Worm (Caenorhabditis elegans): ENCODE measurements around the gene aagr-1.
"Not testable (repeated sequence)": the region's sequence is repeated elsewhere in the genome, so short reads cannot be mapped to it uniquely, and the experiment has no call there.

Gene aagr-1

ce11 chrIV:8379278-8379677 lies 13.0 kb downstream of the aagr-1 start, which contains the start of gene nap-1:
nap-1 (minus strand) TSS chrIV:8379319.
- TF ChIP-seq dmd-4 (tag; optimal IDR thresholded peaks at IDR 0.05; ENCODE audit: borderline replicate concordance) (no peak), dve-1 (tag; optimal IDR thresholded peaks at IDR 0.05) (no peak), nfya-1 (tag; optimal IDR thresholded peaks at IDR 0.05) (peak; percentile 40), lim-6 (tag; optimal IDR thresholded peaks at IDR 0.05) (no peak), fkh-10 (GFP tag; optimal IDR thresholded peaks at IDR 0.05) (no peak), unc-42 (tag; optimal IDR thresholded peaks at IDR 0.05) (no peak), pag-3 (tag; optimal IDR thresholded peaks at IDR 0.05; ENCODE audit: borderline replicate concordance) (no peak), pqm-1 (tag; optimal IDR thresholded peaks at IDR 0.05) (no peak), elt-2 (tag; optimal IDR thresholded peaks at IDR 0.05) (peak; percentile 11), pax-1 (tag; optimal IDR thresholded peaks at IDR 0.05) (no peak), ceh-18 (tag; optimal IDR thresholded peaks at IDR 0.05) (no peak)

- TF ChIP-seq elt-4 (tag; optimal IDR thresholded peaks at IDR 0.05) (no peak), F13H6.1 (tag; optimal IDR thresholded peaks at IDR 0.05) (no peak), npax-4 (tag; optimal IDR thresholded peaks at IDR 0.05) (no peak), ztf-16 (tag; optimal IDR thresholded peaks at IDR 0.05) (no peak), ceh-14 (tag; optimal IDR thresholded peaks at IDR 0.05) (no peak), ahr-1 (tag; optimal IDR thresholded peaks at IDR 0.05) (no peak), sox-4 (tag; optimal IDR thresholded peaks at IDR 0.05) (no peak)
Observed at ce11 chrIV:8379683-8380082, 13.4 kb downstream of the aagr-1 start, which contains the start of gene praf-3. praf-3 (plus strand) TSS chrIV:8379983.

ce11 chrIV:8380266-8380850 lies 14.0 kb downstream of the aagr-1 start:
- TF ChIP-seq elt-2 (tag; optimal IDR thresholded peaks at IDR 0.05): peak; percentile 87
- TF ChIP-seq dmd-4 (tag; optimal IDR thresholded peaks at IDR 0.05; ENCODE audit: borderline replicate concordance): no peak

ce11 chrIV:8382695-8383094 lies 16.4 kb downstream of the aagr-1 start, which contains the start of gene D2096.9:
D2096.9 (minus strand) TSS chrIV:8382795.
- TF ChIP-seq ceh-45 (GFP tag; IDR thresholded peaks at IDR 0.05) (no peak), tbx-7 (tag; optimal IDR thresholded peaks at IDR 0.05) (no peak)

ce11 chrIV:8384737-8385136 lies 18.4 kb downstream of the aagr-1 start:
- TF ChIP-seq T23F11.4 (GFP tag; optimal IDR thresholded peaks at IDR 0.05) (no peak), odd-2 (tag; optimal IDR thresholded peaks at IDR 0.05) (no peak), ceh-30 (tag; optimal IDR thresholded peaks at IDR 0.05) (no peak), fax-1 (tag; optimal IDR thresholded peaks at IDR 0.05) (no peak), ahr-1 (tag; optimal IDR thresholded peaks at IDR 0.05) (no peak), syd-9 (tag; optimal IDR thresholded peaks at IDR 0.05) (no peak)

ce11 chrIV:8385662-8386061 lies 19.3 kb downstream of the aagr-1 start:
- TF ChIP-seq unc-55 (GFP tag; optimal IDR thresholded peaks at IDR 0.05) (no peak), gmeb-2 (tag; optimal IDR thresholded peaks at IDR 0.05) (no peak), elt-4 (tag; optimal IDR thresholded peaks at IDR 0.05) (no peak), ceh-34 (tag; optimal IDR thresholded peaks at IDR 0.05) (no peak), unc-42 (tag; optimal IDR thresholded peaks at IDR 0.05) (peak; percentile 45), fkh-6 (tag; optimal IDR thresholded peaks at IDR 0.05) (no peak)

ce11 chrIV:8389139-8389538 lies 22.8 kb downstream of the aagr-1 start, which contains the start of gene D2096.10:
D2096.10 (minus strand) TSS chrIV:8389239.
- not testable (repeated sequence) for TF ChIP-seq che-1 (tag; optimal IDR thresholded peaks at IDR 0.05); gmeb-2 (tag; optimal IDR thresholded peaks at IDR 0.05); unc-3 (GFP tag; conservative IDR thresholded peaks at IDR 0.05); unc-3 (tag; optimal IDR thresholded peaks at IDR 0.05)
